Worm (Caenorhabditis elegans) whole organism, early embryonic: ENCODE measurements around the gene dab-1.
A peak's percentile ranks its signal among the peaks of the same experiment; 100 is the strongest.

Experiments used
- ama-1 ChIP-seq: fragments of 150-350 bp; optimal IDR thresholded peaks from 2 replicates; lab custom pipeline; 2014
- ceh-13 ChIP-seq: fragments of 200-800 bp; sonication (Bioruptor generic); optimal IDR thresholded peaks from 2 replicates; lab custom pipeline; 2018; ENCODE audit warnings: mild to moderate bottlenecking, missing genetic modification characterization, missing compliant biosample characterization
- flt-1 ChIP-seq: fragments of 200-800 bp; sonication (Bioruptor generic); IDR thresholded peaks from 2 replicates; pipeline ENCODE4 v1.3.6; 2022; ENCODE audit warnings: missing genetic modification characterization, missing compliant biosample characterization
- scrt-1 ChIP-seq: fragments of 200-800 bp; sonication (Bioruptor generic); IDR thresholded peaks from 2 replicates; pipeline ENCODE4 v1.3.6; 2022; ENCODE audit warnings: missing genetic modification characterization, missing compliant biosample characterization
- sea-1 ChIP-seq: fragments of 200-800 bp; sonication (Bioruptor generic); conservative IDR thresholded peaks from 2 replicates; pipeline ENCODE4 v1.3.6; 2022; ENCODE audit warnings: missing genetic modification characterization, missing compliant biosample characterization
- tbx-37 ChIP-seq: fragments of 200-800 bp; sonication (Bioruptor generic); conservative IDR thresholded peaks from 2 replicates; pipeline ENCODE4 v1.3.6; 2022; ENCODE audit warnings: missing genetic modification reagents, missing genetic modification characterization, missing compliant biosample characterization
- tra-4 ChIP-seq: sonication (generic microtip); optimal IDR thresholded peaks from 2 replicates; lab custom pipeline; 2017; ENCODE audit warnings: missing genetic modification characterization, missing compliant biosample characterization

DNA sequence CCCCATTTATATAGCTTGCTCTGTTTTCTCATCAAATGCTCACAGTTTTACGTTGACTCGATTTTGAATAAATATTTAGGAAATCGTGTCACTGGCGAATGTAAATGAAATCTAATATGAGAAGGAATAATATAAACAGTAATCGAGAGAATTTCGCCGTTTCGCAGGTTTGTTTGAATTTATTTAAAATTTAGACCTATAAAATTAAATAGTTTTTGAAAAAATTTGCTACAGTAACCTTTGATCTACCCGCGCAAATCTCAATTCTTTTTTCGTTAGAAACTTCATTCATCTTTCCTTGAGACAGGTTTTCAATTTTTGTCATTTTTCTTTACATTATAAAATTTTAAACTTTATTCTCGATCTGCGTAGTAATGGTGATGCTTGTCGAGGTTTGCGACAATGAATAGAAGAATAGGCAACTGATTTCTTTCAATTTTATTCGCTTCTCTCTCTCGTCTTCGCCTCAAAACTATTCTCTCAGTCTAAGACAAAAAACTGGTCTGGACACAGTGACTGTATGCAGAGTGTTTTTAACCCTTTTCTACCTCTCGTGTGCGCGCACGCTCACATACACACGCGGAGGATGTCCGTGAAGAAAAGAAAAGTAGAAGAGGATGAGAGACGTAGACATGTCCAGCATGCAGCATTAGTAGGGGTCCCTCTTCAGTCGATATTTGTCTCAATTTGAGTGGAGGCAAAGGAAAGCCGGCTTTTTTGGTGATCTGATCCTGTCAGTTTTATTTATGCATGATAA is at the start of gene dab-1:
- TF ChIP-seq scrt-1 (GFP tag; lab: Robert Waterston, UW) (no peak), tra-4 (no peak), sea-1 (GFP tag; lab: Robert Waterston, UW) (0 out of 2 replicates have a peak, but pooled peaks have one; percentile 55), flt-1 (GFP tag; lab: Robert Waterston, UW) (0 out of 2 replicates have a peak, but pooled peaks have one; percentile 34), tbx-37 (no peak), ceh-13 (GFP tag; lab: Kevin White, UChicago) (no peak), ama-1 (lab: Kevin White, UChicago) (peak; percentile 80)
